Worm (Caenorhabditis elegans) whole organism, late embryonic: Measurements from ENCODE around the gene W01D2.1.

Source experiments
- ceh-6 ChIP-seq: fragments of 200-800 bp; sonication (Bioruptor generic); optimal IDR thresholded peaks from 2 replicates; lab custom pipeline; 2018; ENCODE audit warnings: mild to moderate bottlenecking, missing genetic modification characterization, missing compliant biosample characterization
- ets-4 ChIP-seq: sonication (generic microtip); optimal IDR thresholded peaks from 2 replicates; lab custom pipeline; 2016; ENCODE audit warnings: missing genetic modification characterization, missing compliant biosample characterization
- fkh-10 ChIP-seq: fragments of 150-350 bp; optimal IDR thresholded peaks from 2 replicates; lab custom pipeline; 2014; ENCODE audit warnings: missing biosample characterization, missing genetic modification reagents, missing genetic modification characterization
- tbx-2 ChIP-seq: sonication (generic microtip); optimal IDR thresholded peaks from 2 replicates; lab custom pipeline; 2016; ENCODE audit warnings: missing genetic modification characterization, missing compliant biosample characterization

DNA sequence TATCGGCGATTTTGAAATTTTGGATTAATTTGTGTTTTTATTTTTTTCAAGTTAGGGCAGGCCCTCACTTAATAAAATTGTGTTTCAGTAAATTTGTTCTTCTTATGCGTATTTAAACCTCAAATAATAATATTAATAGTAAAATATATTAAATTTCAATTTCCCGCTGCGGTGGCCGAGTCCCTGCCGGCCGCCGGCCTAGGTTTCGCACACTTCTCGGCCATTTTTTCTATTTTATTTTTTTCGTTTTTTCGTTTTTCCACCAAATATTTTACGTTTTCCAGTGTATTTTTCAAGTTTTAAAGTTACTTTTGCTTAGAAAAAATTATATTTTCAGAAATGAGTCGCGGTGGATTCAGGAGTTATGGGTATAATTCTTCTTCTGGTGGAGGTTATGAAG is 41.6 kb downstream of the W01D2.1 start, which contains the start of gene rbm-28:
- TF ChIP-seq ceh-6 (GFP tag; lab: Kevin White, UChicago) (no peak), fkh-10 (GFP tag; lab: Kevin White, UChicago) (no peak), ets-4 (tag; lab: Kevin White, UChicago) (peak; percentile 59), tbx-2 (tag; lab: Kevin White, UChicago) (peak; percentile 14)
